Fruit fly (Drosophila melanogaster): ENCODE measurements around the gene Mcm2.

Mcm2 gene

dm6 chr3R:8308515-8308959, 43.8 kb downstream of the Mcm2 start, which contains the start of gene tex (continued):
- no peak for TF ChIP-seq Ptx1 (GFP tag; IDR thresholded peaks at IDR 0.05)
- TF ChIP-seq Deaf1 (tag; optimal IDR thresholded peaks at IDR 0.05): no peak
- no peak for TF ChIP-seq Taf1 (GFP tag; IDR thresholded peaks at IDR 0.05)
- TF ChIP-seq CG13287 (GFP tag; IDR thresholded peaks at IDR 0.05; ENCODE audit: partially characterized antibody): peak; percentile 67
- peak; percentile 25 for TF ChIP-seq CG11723 (GFP tag; optimal IDR thresholded peaks at IDR 0.05)
- TF ChIP-seq CG12299 (tag; optimal IDR thresholded peaks at IDR 0.05): peak; percentile 13
- TF ChIP-seq Hey (tag; optimal IDR thresholded peaks at IDR 0.05): no peak
- TF ChIP-seq sna (GFP tag; IDR thresholded peaks at IDR 0.05; ENCODE audit: partially characterized antibody): 0 out of 2 replicates have a peak, but pooled peaks have one; percentile 44
- no peak for TF ChIP-seq CG14441 (GFP tag; IDR thresholded peaks at IDR 0.05)
- TF ChIP-seq Sry-β (GFP tag; optimal IDR thresholded peaks at IDR 0.05): peak; percentile 43
- no peak for TF ChIP-seq NC2α (GFP tag; optimal IDR thresholded peaks at IDR 0.05)
- peak; percentile 73 for TF ChIP-seq CG33557 (GFP tag; optimal IDR thresholded peaks at IDR 0.05)
- no peak for TF ChIP-seq jumu (GFP tag; optimal IDR thresholded peaks at IDR 0.05)
- peak in 1 of 3 experiments; percentile 5 for TF ChIP-seq Stat92E (GFP tag; optimal IDR thresholded peaks at IDR 0.05)
- no peak for TF ChIP-seq CG15479 (GFP tag; optimal IDR thresholded peaks at IDR 0.05)
- TF ChIP-seq ap (GFP tag; IDR thresholded peaks at IDR 0.05): no peak
- TF ChIP-seq CG8089 (GFP tag; optimal IDR thresholded peaks at IDR 0.05): peak; percentile 25
- TF ChIP-seq CG8944 (GFP tag; optimal IDR thresholded peaks at IDR 0.05): no peak
- peak; percentile 12 for TF ChIP-seq NC2β (GFP tag; optimal IDR thresholded peaks at IDR 0.05)
- TF ChIP-seq jing (GFP tag; optimal IDR thresholded peaks at IDR 0.05): no peak
- no peak for TF ChIP-seq CG7556 (GFP tag; optimal IDR thresholded peaks at IDR 0.05)
- TF ChIP-seq CG4707 (GFP tag; optimal IDR thresholded peaks at IDR 0.05): peak; percentile 71
- TF ChIP-seq Rfx (GFP tag; IDR thresholded peaks at IDR 0.05): no peak
- TF ChIP-seq Fer1 (GFP tag; optimal IDR thresholded peaks at IDR 0.05): no peak
- no peak for TF ChIP-seq Sox100B (GFP tag; optimal IDR thresholded peaks at IDR 0.05)
- peak; percentile 22 for TF ChIP-seq phol (tag; optimal IDR thresholded peaks at IDR 0.05)
- TF ChIP-seq CG9797 (GFP tag; optimal IDR thresholded peaks at IDR 0.05): peak; percentile 74
- TF ChIP-seq Dfd (GFP tag; optimal IDR thresholded peaks at IDR 0.05): no peak
- TF ChIP-seq CG10431 (GFP tag; optimal IDR thresholded peaks at IDR 0.05): peak; percentile 31
- no peak for TF ChIP-seq esg (GFP tag; conservative IDR thresholded peaks at IDR 0.05)
- TF ChIP-seq CG1233 (GFP tag; optimal IDR thresholded peaks at IDR 0.05): peak; percentile 22
- TF ChIP-seq CG14710 (tag; optimal IDR thresholded peaks at IDR 0.05): peak; percentile 77
- no peak for TF ChIP-seq gsb-n (tag; optimal IDR thresholded peaks at IDR 0.05)
- TF ChIP-seq Mrtf (GFP tag; IDR thresholded peaks at IDR 0.05): no peak
- TF ChIP-seq otp (GFP tag; IDR thresholded peaks at IDR 0.05): peak; percentile 29; the same call in 1 of the 3 replicates
- no peak for TF ChIP-seq NfI (GFP tag; optimal IDR thresholded peaks at IDR 0.05)
- no peak for TF ChIP-seq CG11504 (tag; optimal IDR thresholded peaks at IDR 0.05)
- no peak for TF ChIP-seq CG8765 (GFP tag; IDR thresholded peaks at IDR 0.05)
- 0 out of 3 replicates have a peak, but pooled peaks have one; percentile 31 for TF ChIP-seq CG16813 (GFP tag; IDR thresholded peaks at IDR 0.05; ENCODE audit: partially characterized antibody)
- no peak for TF ChIP-seq CG4282 (GFP tag; optimal IDR thresholded peaks at IDR 0.05)
- TF ChIP-seq CG7372 (GFP tag; IDR thresholded peaks at IDR 0.05): no peak
- no peak for TF ChIP-seq CG9876 (GFP tag; optimal IDR thresholded peaks at IDR 0.05)
- no peak for TF ChIP-seq tap (tag; optimal IDR thresholded peaks at IDR 0.05)
- no peak for TF ChIP-seq Tbp (GFP tag; optimal IDR thresholded peaks at IDR 0.05)
- no peak for TF ChIP-seq ase (GFP tag; IDR thresholded peaks at IDR 0.05)
- no peak for TF ChIP-seq Dip3 (GFP tag; optimal IDR thresholded peaks at IDR 0.05)
- peak; percentile 1 for TF ChIP-seq fd102C (GFP tag; optimal IDR thresholded peaks at IDR 0.05)
- peak; percentile 8 for TF ChIP-seq kay (GFP tag; optimal IDR thresholded peaks at IDR 0.05)
- TF ChIP-seq gem (tag; optimal IDR thresholded peaks at IDR 0.05): no peak
- TF ChIP-seq btn (GFP tag; optimal IDR thresholded peaks at IDR 0.05): no peak
- no peak for TF ChIP-seq dati (GFP tag; IDR thresholded peaks at IDR 0.05)

Measured in whole organism, embryonic.